Worm (Caenorhabditis elegans) whole organism, mixed stage, embryonic: Measurements from ENCODE around the gene ZK1073.1.

ENCODE experiments used
- M03D4.4 ChIP-seq: sonication (generic microtip); optimal IDR thresholded peaks from 2 replicates; lab custom pipeline; 2017; ENCODE audit warnings: mild to moderate bottlenecking, missing genetic modification characterization, missing compliant biosample characterization
- bed-3 ChIP-seq: fragments of 200-800 bp; sonication (Bioruptor generic); optimal IDR thresholded peaks from 3 replicates; lab custom pipeline; 2018; ENCODE audit warnings: mild to moderate bottlenecking, missing genetic modification characterization, moderate library complexity, missing compliant biosample characterization
- blmp-1 ChIP-seq: fragments of 150-350 bp; optimal IDR thresholded peaks from 2 replicates; lab custom pipeline; 2014; ENCODE audit warnings: missing biosample characterization, missing genetic modification characterization
- ceh-39 ChIP-seq: fragments of 150-350 bp; optimal IDR thresholded peaks from 2 replicates; lab custom pipeline; 2014; ENCODE audit warnings: missing biosample characterization, missing genetic modification characterization
- ceh-43 ChIP-seq: fragments of 200-800 bp; sonication (Bioruptor generic); optimal IDR thresholded peaks from 2 replicates; lab custom pipeline; 2018; ENCODE audit warnings: mild to moderate bottlenecking, missing genetic modification characterization, moderate library complexity, missing compliant biosample characterization
- ceh-83 ChIP-seq: fragments of 200-800 bp; sonication (Bioruptor generic); optimal IDR thresholded peaks from 2 replicates; lab custom pipeline; 2018; ENCODE audit warnings: mild to moderate bottlenecking, missing genetic modification characterization, missing compliant biosample characterization
- ces-1 ChIP-seq: fragments of 150-350 bp; optimal IDR thresholded peaks from 2 replicates; lab custom pipeline; 2014; ENCODE audit warnings: missing biosample characterization, missing genetic modification reagents, missing genetic modification characterization
- cnd-1 ChIP-seq: fragments of 200-800 bp; sonication (Bioruptor generic); optimal IDR thresholded peaks from 2 replicates; lab custom pipeline; 2018; ENCODE audit warnings: mild to moderate bottlenecking, missing genetic modification characterization, missing compliant biosample characterization
- drap-1 ChIP-seq: fragments of 200-800 bp; sonication (Bioruptor generic); optimal IDR thresholded peaks from 3 replicates; lab custom pipeline; 2018; ENCODE audit warnings: mild to moderate bottlenecking, missing genetic modification characterization, missing compliant biosample characterization
- elt-1 ChIP-seq: sonication (generic microtip); optimal IDR thresholded peaks from 2 replicates; lab custom pipeline; 2017; ENCODE audit warnings: missing genetic modification characterization, mild to moderate bottlenecking, missing compliant biosample characterization, antibody characterized with exemption, moderate library complexity, borderline replicate concordance; ENCODE audit not compliant: insufficient read depth
- elt-3 ChIP-seq: fragments of 150-350 bp; optimal IDR thresholded peaks from 2 replicates; lab custom pipeline; 2014; ENCODE audit warnings: missing biosample characterization, missing genetic modification characterization
- flh-1 ChIP-seq: fragments of 200-800 bp; sonication (Bioruptor generic); optimal IDR thresholded peaks from 2 replicates; lab custom pipeline; 2018; ENCODE audit warnings: mild to moderate bottlenecking, missing genetic modification characterization, moderate library complexity, missing compliant biosample characterization
- ham-2 ChIP-seq: fragments of 200-800 bp; sonication (Bioruptor generic); optimal IDR thresholded peaks from 2 replicates; lab custom pipeline; 2018; ENCODE audit warnings: mild to moderate bottlenecking, missing genetic modification characterization, missing compliant biosample characterization
- hlh-1 ChIP-seq: fragments of 150-350 bp; optimal IDR thresholded peaks from 2 replicates; lab custom pipeline; 2014; ENCODE audit warnings: missing biosample characterization, missing genetic modification reagents, missing genetic modification characterization
- lin-13 ChIP-seq: fragments of 150-350 bp; optimal IDR thresholded peaks from 2 replicates; lab custom pipeline; 2014; ENCODE audit warnings: missing biosample characterization, missing genetic modification characterization
- lin-32 ChIP-seq: fragments of 200-800 bp; sonication (Bioruptor generic); optimal IDR thresholded peaks from 2 replicates; lab custom pipeline; 2018; ENCODE audit warnings: mild to moderate bottlenecking, missing genetic modification characterization, missing compliant biosample characterization
- lsy-2 ChIP-seq: fragments of 150-350 bp; optimal IDR thresholded peaks from 2 replicates; lab custom pipeline; 2014; ENCODE audit warnings: missing biosample characterization, missing genetic modification characterization
- mab-5 ChIP-seq: fragments of 150-350 bp; optimal IDR thresholded peaks from 2 replicates; lab custom pipeline; 2014; ENCODE audit warnings: missing biosample characterization, missing genetic modification characterization
- mep-1 ChIP-seq: fragments of 150-350 bp; optimal IDR thresholded peaks from 2 replicates; lab custom pipeline; 2017; ENCODE audit warnings: missing biosample characterization, missing genetic modification reagents, missing genetic modification characterization, inconsistent platforms
- mls-2 ChIP-seq: sonication (generic microtip); optimal IDR thresholded peaks from 2 replicates; lab custom pipeline; 2016; ENCODE audit warnings: mild to moderate bottlenecking, missing genetic modification characterization, moderate library complexity, missing compliant biosample characterization
- nhr-12 ChIP-seq: fragments of 150-350 bp; optimal IDR thresholded peaks from 2 replicates; lab custom pipeline; 2014; ENCODE audit warnings: missing biosample characterization, missing genetic modification characterization
- nhr-2 ChIP-seq: fragments of 150-350 bp; optimal IDR thresholded peaks from 2 replicates; lab custom pipeline; 2014; ENCODE audit warnings: missing biosample characterization, missing genetic modification characterization
- nhr-237 ChIP-seq: fragments of 150-350 bp; optimal IDR thresholded peaks from 2 replicates; lab custom pipeline; 2014; ENCODE audit warnings: missing biosample characterization, missing genetic modification characterization
- nhr-28 ChIP-seq: fragments of 150-350 bp; optimal IDR thresholded peaks from 2 replicates; lab custom pipeline; 2014; ENCODE audit warnings: missing biosample characterization, missing genetic modification characterization
- nhr-76 ChIP-seq: sonication (generic microtip); optimal IDR thresholded peaks from 2 replicates; lab custom pipeline; 2017; ENCODE audit warnings: missing biosample characterization, missing genetic modification characterization
- pha-4 ChIP-seq: fragments of 150-350 bp; optimal IDR thresholded peaks from 2 replicates; lab custom pipeline; 2018; ENCODE audit warnings: missing biosample characterization, missing genetic modification reagents, missing genetic modification characterization
- sem-2 ChIP-seq: fragments of 200-800 bp; sonication (Bioruptor generic); optimal IDR thresholded peaks from 2 replicates; lab custom pipeline; 2018; ENCODE audit warnings: mild to moderate bottlenecking, missing genetic modification characterization, missing compliant biosample characterization
- snpc-4 ChIP-seq: fragments of 150-350 bp; optimal IDR thresholded peaks from 2 replicates; lab custom pipeline; 2014; ENCODE audit warnings: missing biosample characterization, missing genetic modification characterization
- sptf-1 ChIP-seq: sonication (generic microtip); optimal IDR thresholded peaks from 2 replicates; lab custom pipeline; 2017; ENCODE audit warnings: mild to moderate bottlenecking, missing genetic modification characterization, moderate library complexity, missing compliant biosample characterization
- tbx-8 ChIP-seq: fragments of 200-800 bp; sonication (Bioruptor generic); optimal IDR thresholded peaks from 2 replicates; lab custom pipeline; 2018; ENCODE audit warnings: mild to moderate bottlenecking, missing genetic modification characterization, moderate library complexity, missing compliant biosample characterization
- unc-120 ChIP-seq: sonication (generic microtip); optimal IDR thresholded peaks from 2 replicates; lab custom pipeline; 2017; ENCODE audit warnings: missing genetic modification characterization, missing compliant biosample characterization; ENCODE audit not compliant: poor library complexity, severe bottlenecking
- unc-39 ChIP-seq: fragments of 150-350 bp; optimal IDR thresholded peaks from 2 replicates; lab custom pipeline; 2014; ENCODE audit warnings: missing biosample characterization, missing genetic modification characterization
- unc-62 ChIP-seq: fragments of 150-350 bp; optimal IDR thresholded peaks from 2 replicates; lab custom pipeline; 2014; ENCODE audit warnings: missing biosample characterization, missing genetic modification reagents, missing genetic modification characterization
- zip-8 ChIP-seq: fragments of 150-350 bp; optimal IDR thresholded peaks from 2 replicates; lab custom pipeline; 2014; ENCODE audit warnings: missing biosample characterization, missing genetic modification characterization
- ztf-11 ChIP-seq: fragments of 150-350 bp; optimal IDR thresholded peaks from 2 replicates; lab custom pipeline; 2014; ENCODE audit warnings: missing biosample characterization, missing genetic modification characterization

The ZK1073.1 gene

ce11 chrX:16147728-16148197 lies 19.1 kb upstream of the ZK1073.1 start:
- peak; percentile 89 for TF ChIP-seq ces-1
- peak; percentile 40 for TF ChIP-seq sem-2 (GFP tag; lab: Kevin White, UChicago)
- peak; percentile 61 for TF ChIP-seq nhr-237 (tag; lab: Kevin White, UChicago)
- TF ChIP-seq cnd-1 (tag; lab: Kevin White, UChicago): peak; percentile 77
- peak; percentile 70 for TF ChIP-seq M03D4.4 (tag; lab: Kevin White, UChicago)
- TF ChIP-seq sptf-1 (tag; lab: Kevin White, UChicago): peak; percentile 87
- peak; percentile 97 for TF ChIP-seq ham-2 (GFP tag; lab: Kevin White, UChicago)
- peak; percentile 46 for TF ChIP-seq ceh-39 (tag; lab: Kevin White, UChicago)
- TF ChIP-seq snpc-4 (tag; lab: Kevin White, UChicago): no peak
- peak; percentile 83 for TF ChIP-seq lin-13 (tag; lab: Kevin White, UChicago)
- no peak for TF ChIP-seq mab-5 (tag; lab: Kevin White, UChicago)
- TF ChIP-seq ceh-43 (GFP tag; lab: Kevin White, UChicago): peak; percentile 67
- TF ChIP-seq ztf-11 (tag; lab: Kevin White, UChicago): peak; percentile 92
- no peak for TF ChIP-seq ceh-83
- peak; percentile 43 for TF ChIP-seq flh-1 (GFP tag; lab: Kevin White, UChicago)
- peak; percentile 62 for TF ChIP-seq elt-1 (tag; lab: Kevin White, UChicago)
- no peak for TF ChIP-seq blmp-1 (tag; lab: Kevin White, UChicago)
- no peak for TF ChIP-seq nhr-76 (tag; lab: Kevin White, UChicago)
- peak; percentile 89 for TF ChIP-seq zip-8 (tag; lab: Kevin White, UChicago)
- TF ChIP-seq hlh-1 (tag; lab: Kevin White, UChicago): peak; percentile 70
- peak; percentile 61 for TF ChIP-seq lsy-2
- TF ChIP-seq nhr-2: peak; percentile 89
- peak; percentile 89 for TF ChIP-seq unc-62 (GFP tag; lab: Kevin White, UChicago)
- peak; percentile 52 for TF ChIP-seq pha-4
- TF ChIP-seq mls-2: peak; percentile 93
- peak; percentile 79 for TF ChIP-seq drap-1 (GFP tag; lab: Kevin White, UChicago)
- TF ChIP-seq nhr-12 (tag; lab: Kevin White, UChicago): peak; percentile 20
- TF ChIP-seq bed-3 (GFP tag; lab: Kevin White, UChicago): peak; percentile 36
- TF ChIP-seq mep-1 (tag; lab: Kevin White, UChicago): peak; percentile 70
- no peak for TF ChIP-seq nhr-28 (tag; lab: Kevin White, UChicago)
- peak; percentile 80 for TF ChIP-seq unc-120
- peak; percentile 40 for TF ChIP-seq lin-32
- TF ChIP-seq elt-3 (tag; lab: Kevin White, UChicago): peak; percentile 58
- peak; percentile 39 for TF ChIP-seq unc-39 (tag; lab: Kevin White, UChicago)
- peak; percentile 77 for TF ChIP-seq tbx-8 (GFP tag; lab: Kevin White, UChicago)

- TF ChIP-seq snpc-4 (tag; lab: Kevin White, UChicago) (no peak), cnd-1 (tag; lab: Kevin White, UChicago) (no peak), blmp-1 (tag; lab: Kevin White, UChicago) (no peak), zip-8 (tag; lab: Kevin White, UChicago) (no peak), unc-39 (tag; lab: Kevin White, UChicago) (no peak), elt-3 (tag; lab: Kevin White, UChicago) (no peak), sem-2 (GFP tag; lab: Kevin White, UChicago) (no peak)
These were observed 18.4 kb upstream of the ZK1073.1 start, which contains the start of gene F09C8.2 for ce11 chrX:16146972-16147593. F09C8.2 (minus strand) TSS chrX:16147022.

- TF ChIP-seq nhr-76 (tag; lab: Kevin White, UChicago): no peak
- no peak for TF ChIP-seq blmp-1 (tag; lab: Kevin White, UChicago)
- no peak for TF ChIP-seq M03D4.4 (tag; lab: Kevin White, UChicago)
- TF ChIP-seq ztf-11 (tag; lab: Kevin White, UChicago): no peak
- no peak for TF ChIP-seq ceh-83
These were observed 16.6 kb upstream of the ZK1073.1 start for ce11 chrX:16145244-16145643.
